Worm (Caenorhabditis elegans) whole organism, L4 larva: ENCODE data around the gene mrps-11.

ENCODE experiments used
- F26F4.8 ChIP-seq: fragments of 200-800 bp; sonication (Bioruptor generic); conservative IDR thresholded peaks from 2 replicates; pipeline ENCODE4 v1.3.6; 2022; ENCODE audit warnings: missing genetic modification characterization, missing compliant biosample characterization
- F37D6.2 ChIP-seq: sonication (generic microtip); optimal IDR thresholded peaks from 2 replicates; lab custom pipeline; 2016; ENCODE audit warnings: mild to moderate bottlenecking, missing genetic modification characterization, missing compliant biosample characterization
- F44E2.7 ChIP-seq: fragments of 200-800 bp; sonication (Bioruptor generic); IDR thresholded peaks from 2 replicates; pipeline ENCODE4 v2.1.2; 2022; ENCODE audit warnings: missing genetic modification characterization, missing compliant biosample characterization
- ZK337.2 ChIP-seq: fragments of 200-800 bp; sonication (Bioruptor generic); IDR thresholded peaks from 2 replicates; pipeline ENCODE4 v1.3.6; 2022; ENCODE audit warnings: missing genetic modification reagents, missing genetic modification characterization, missing compliant biosample characterization
- ama-1 ChIP-seq: fragments of 150-350 bp; optimal IDR thresholded peaks from 2 replicates; lab custom pipeline; 2014; ENCODE audit warnings: inconsistent platforms, mixed read lengths
- ceh-28 ChIP-seq: fragments of 150-350 bp; optimal IDR thresholded peaks from 2 replicates; lab custom pipeline; 2014; ENCODE audit warnings: missing biosample characterization, missing genetic modification reagents, missing genetic modification characterization
- ceh-62 ChIP-seq: sonication (generic microtip); optimal IDR thresholded peaks from 2 replicates; lab custom pipeline; 2017; ENCODE audit warnings: missing biosample characterization, missing genetic modification characterization
- ces-1 ChIP-seq: fragments of 150-350 bp; sonication (generic microtip); optimal IDR thresholded peaks from 4 replicates; lab custom pipeline; 2014; ENCODE audit warnings: missing biosample characterization, missing genetic modification reagents, missing genetic modification characterization
- cey-2 ChIP-seq: sonication (generic microtip); optimal IDR thresholded peaks from 3 replicates; lab custom pipeline; 2017; ENCODE audit warnings: missing genetic modification characterization, mild to moderate bottlenecking, missing compliant biosample characterization, antibody characterized with exemption, borderline replicate concordance; ENCODE audit not compliant: insufficient read depth
- ctbp-1 ChIP-seq: fragments of 200-800 bp; sonication (Bioruptor generic); IDR thresholded peaks from 2 replicates; pipeline ENCODE4 v1.3.6; 2022; ENCODE audit warnings: missing genetic modification reagents, missing genetic modification characterization, missing compliant biosample characterization
- daf-16 ChIP-seq, 3 experiments: sonication (generic microtip); optimal IDR thresholded peaks; 2 replicates each; lab custom pipeline; 2016 to 2017; ENCODE audit warnings: missing genetic modification characterization in 3 of 3, missing genetic modification reagents in 3 of 3, mild to moderate bottlenecking in 2 of 3, missing compliant biosample characterization in 2 of 3, missing biosample characterization in 1 of 3, moderate library complexity in 1 of 3
- daf-19 ChIP-seq: fragments of 200-800 bp; sonication (Bioruptor generic); conservative IDR thresholded peaks from 2 replicates; pipeline ENCODE4 v1.3.6; 2022; ENCODE audit warnings: missing genetic modification characterization, missing compliant biosample characterization
- dmd-6 ChIP-seq: fragments of 200-800 bp; sonication (Bioruptor generic); IDR thresholded peaks from 2 replicates; pipeline ENCODE4 v1.3.6; 2022; ENCODE audit warnings: missing genetic modification reagents, missing genetic modification characterization, missing compliant biosample characterization
- dmd-8 ChIP-seq: fragments of 200-800 bp; sonication (Bioruptor generic); IDR thresholded peaks from 2 replicates; pipeline ENCODE4 v1.3.6; 2022; ENCODE audit warnings: missing genetic modification characterization, missing compliant biosample characterization
- dmd-9 ChIP-seq: fragments of 200-800 bp; sonication (Bioruptor generic); IDR thresholded peaks from 2 replicates; pipeline ENCODE4 v1.3.6; 2022; ENCODE audit warnings: missing genetic modification reagents, missing genetic modification characterization, missing compliant biosample characterization
- duxl-1 ChIP-seq: sonication (generic microtip); optimal IDR thresholded peaks from 2 replicates; lab custom pipeline; 2016; ENCODE audit warnings: mild to moderate bottlenecking, missing genetic modification characterization, moderate library complexity, missing compliant biosample characterization; ENCODE audit not compliant: poor library complexity
- dve-1 ChIP-seq: sonication (generic microtip); optimal IDR thresholded peaks from 2 replicates; lab custom pipeline; 2017; ENCODE audit warnings: antibody characterized with exemption, mild to moderate bottlenecking, missing genetic modification characterization, missing compliant biosample characterization; ENCODE audit not compliant: insufficient read depth
- egl-43 ChIP-seq: fragments of 200-800 bp; sonication (Bioruptor generic); IDR thresholded peaks from 2 replicates; pipeline ENCODE4 v1.3.6; 2022; ENCODE audit warnings: missing genetic modification reagents, missing genetic modification characterization, missing compliant biosample characterization
- fkh-10 ChIP-seq: fragments of 150-350 bp; optimal IDR thresholded peaks from 2 replicates; lab custom pipeline; 2014; ENCODE audit warnings: missing biosample characterization, missing genetic modification reagents, missing genetic modification characterization
- hlh-11 ChIP-seq: fragments of 200-800 bp; sonication (Bioruptor generic); optimal IDR thresholded peaks from 2 replicates; lab custom pipeline; 2018; ENCODE audit warnings: mild to moderate bottlenecking, missing genetic modification characterization, missing compliant biosample characterization
- hlh-30 ChIP-seq: sonication (generic microtip); optimal IDR thresholded peaks from 2 replicates; lab custom pipeline; 2017; ENCODE audit warnings: antibody characterized with exemption, mild to moderate bottlenecking, missing genetic modification characterization, missing compliant biosample characterization; ENCODE audit not compliant: insufficient read depth
- hmg-1.1 ChIP-seq: fragments of 200-800 bp; sonication (Bioruptor generic); IDR thresholded peaks from 2 replicates; pipeline ENCODE4 v1.3.6; 2022; ENCODE audit warnings: missing genetic modification reagents, missing genetic modification characterization, missing compliant biosample characterization
- jun-1 ChIP-seq: fragments of 150-350 bp; optimal IDR thresholded peaks from 2 replicates; lab custom pipeline; 2014; ENCODE audit warnings: missing biosample characterization, missing genetic modification reagents, missing genetic modification characterization
- lin-13 ChIP-seq: fragments of 150-350 bp; optimal IDR thresholded peaks from 2 replicates; lab custom pipeline; 2014; ENCODE audit warnings: missing biosample characterization, missing genetic modification reagents, missing genetic modification characterization
- lin-15B ChIP-seq: fragments of 150-350 bp; sonication (generic microtip); optimal IDR thresholded peaks from 3 replicates; lab custom pipeline; 2014; ENCODE audit warnings: missing biosample characterization, missing genetic modification characterization
- lin-38 ChIP-seq: fragments of 200-800 bp; sonication (Bioruptor generic); IDR thresholded peaks from 2 replicates; pipeline ENCODE4 v1.3.6; 2022; ENCODE audit warnings: missing genetic modification reagents, missing genetic modification characterization, missing compliant biosample characterization
- lin-39 ChIP-seq: fragments of 150-350 bp; optimal IDR thresholded peaks from 2 replicates; lab custom pipeline; 2014; ENCODE audit warnings: missing biosample characterization, missing genetic modification reagents, missing genetic modification characterization
- lsy-2 ChIP-seq, 2 experiments: fragments of 150-350 bp in 1 of 2; sonication (generic microtip) in 1 of 2; optimal IDR thresholded peaks; 2 replicates each; lab custom pipeline; 2014 to 2017; ENCODE audit warnings: missing biosample characterization in 2 of 2, missing genetic modification characterization in 2 of 2
- madf-5 ChIP-seq, 2 experiments: fragments of 200-800 bp; sonication (Bioruptor generic); IDR thresholded peaks; 2 replicates each; pipeline ENCODE4 v1.3.6; 2022; ENCODE audit warnings: missing compliant biosample characterization in 2 of 2, missing genetic modification characterization in 2 of 2
- madf-9 ChIP-seq: fragments of 200-800 bp; sonication (Bioruptor generic); conservative IDR thresholded peaks from 2 replicates; pipeline ENCODE4 v1.3.6; 2022; ENCODE audit warnings: missing genetic modification reagents, missing genetic modification characterization, missing compliant biosample characterization
- mdl-1 ChIP-seq, 2 experiments: fragments of 150-350 bp in 1 of 2; sonication (generic microtip) in 1 of 2; optimal IDR thresholded peaks; 2 replicates each; lab custom pipeline; 2014 to 2017; ENCODE audit warnings: missing biosample characterization in 2 of 2, missing genetic modification characterization in 2 of 2
- mep-1 ChIP-seq: fragments of 150-350 bp; sonication (generic microtip); optimal IDR thresholded peaks from 3 replicates; lab custom pipeline; 2014; ENCODE audit warnings: missing biosample characterization, missing genetic modification characterization
- mes-2 ChIP-seq: sonication (generic microtip); optimal IDR thresholded peaks from 2 replicates; lab custom pipeline; 2016; ENCODE audit warnings: missing genotype, mild to moderate bottlenecking, missing genetic modification characterization, missing compliant biosample characterization; ENCODE audit not compliant: poor library complexity, severe bottlenecking
- mxl-2 ChIP-seq: fragments of 200-800 bp; sonication (Bioruptor generic); conservative IDR thresholded peaks from 2 replicates; pipeline ENCODE4 v1.3.6; 2022; ENCODE audit warnings: missing genetic modification reagents, missing genetic modification characterization, missing compliant biosample characterization
- nhr-11 ChIP-seq: fragments of 150-350 bp; optimal IDR thresholded peaks from 2 replicates; lab custom pipeline; 2014; ENCODE audit warnings: missing biosample characterization, missing genetic modification characterization
- nhr-237 ChIP-seq: sonication (generic microtip); optimal IDR thresholded peaks from 2 replicates; lab custom pipeline; 2017; ENCODE audit warnings: missing biosample characterization, missing genetic modification characterization
- nhr-28 ChIP-seq: fragments of 150-350 bp; optimal IDR thresholded peaks from 2 replicates; lab custom pipeline; 2014; ENCODE audit warnings: missing biosample characterization, missing genetic modification characterization
- nhr-42 ChIP-seq: fragments of 200-800 bp; sonication (Bioruptor generic); IDR thresholded peaks from 2 replicates; pipeline ENCODE4 v1.3.6; 2022; ENCODE audit warnings: missing genetic modification characterization, missing compliant biosample characterization
- nhr-6 ChIP-seq: fragments of 150-350 bp; optimal IDR thresholded peaks from 2 replicates; lab custom pipeline; 2014; ENCODE audit warnings: missing biosample characterization, missing genetic modification characterization
- nhr-77 ChIP-seq: fragments of 150-350 bp; optimal IDR thresholded peaks from 2 replicates; lab custom pipeline; 2014; ENCODE audit warnings: missing biosample characterization, missing genetic modification characterization
- rbr-2 ChIP-seq: sonication (generic microtip); optimal IDR thresholded peaks from 2 replicates; lab custom pipeline; 2016; ENCODE audit warnings: missing genotype, missing genetic modification characterization, missing compliant biosample characterization
- saeg-2 ChIP-seq: fragments of 200-800 bp; sonication (Bioruptor generic); IDR thresholded peaks from 2 replicates; pipeline ENCODE4 v1.3.6; 2022; ENCODE audit warnings: missing genetic modification reagents, missing genetic modification characterization, missing compliant biosample characterization
- sdz-12 ChIP-seq: fragments of 200-800 bp; sonication (Bioruptor generic); optimal IDR thresholded peaks from 2 replicates; lab custom pipeline; 2018; ENCODE audit warnings: mild to moderate bottlenecking, missing genetic modification characterization, missing compliant biosample characterization
- snpc-1.2 ChIP-seq: fragments of 200-800 bp; sonication (Bioruptor generic); IDR thresholded peaks from 2 replicates; pipeline ENCODE4 v1.3.6; 2022; ENCODE audit warnings: missing genetic modification reagents, missing genetic modification characterization, missing compliant biosample characterization
- tag-97 ChIP-seq: fragments of 200-800 bp; sonication (Bioruptor generic); IDR thresholded peaks from 2 replicates; pipeline ENCODE4 v1.3.6; 2022; ENCODE audit warnings: missing genetic modification characterization, missing compliant biosample characterization
- zip-2 ChIP-seq: fragments of 150-350 bp; optimal IDR thresholded peaks from 2 replicates; lab custom pipeline; 2014; ENCODE audit warnings: missing biosample characterization, missing genetic modification characterization
- ztf-7 ChIP-seq: fragments of 150-350 bp; optimal IDR thresholded peaks from 2 replicates; lab custom pipeline; 2014; ENCODE audit warnings: missing biosample characterization, missing genetic modification characterization

mrps-11 gene

DNA sequence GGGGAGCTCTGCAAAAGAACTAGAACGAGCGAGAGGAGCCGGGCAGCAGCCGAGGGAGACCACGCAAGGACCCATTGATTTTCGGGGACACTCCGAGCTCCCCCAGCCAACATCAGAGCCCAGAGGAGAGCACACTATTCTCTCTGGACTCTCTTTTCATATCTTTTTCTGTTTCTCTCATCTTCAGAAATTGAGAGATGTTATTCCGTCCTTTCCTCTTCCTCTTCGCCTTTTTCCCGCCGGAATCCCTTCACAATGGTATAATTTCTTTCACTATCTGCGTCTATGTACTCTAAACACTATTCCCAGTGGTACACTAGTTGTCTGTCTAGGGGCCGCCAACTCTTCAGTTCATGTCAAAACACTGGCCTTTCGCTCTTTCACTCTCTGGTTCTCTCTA lies 29.0 kb downstream of the mrps-11 start (continued):
- peak; percentile 39 for TF ChIP-seq mes-2
- TF ChIP-seq ceh-28: peak; percentile 31
- TF ChIP-seq lin-13 (GFP tag; lab: Kevin White, UChicago): no peak
- TF ChIP-seq F37D6.2: peak; percentile 67
- TF ChIP-seq dmd-6 (GFP tag; lab: Robert Waterston, UW): peak; percentile 60
- peak; percentile 71 for TF ChIP-seq egl-43 (GFP tag; lab: Robert Waterston, UW)
- TF ChIP-seq ces-1 (GFP tag; lab: Kevin White, UChicago): peak; percentile 72
- TF ChIP-seq nhr-6 (tag; lab: Kevin White, UChicago): peak; percentile 50
- TF ChIP-seq fkh-10: peak; percentile 94
- TF ChIP-seq ceh-62 (tag; lab: Kevin White, UChicago): no peak
- no peak for TF ChIP-seq mxl-2 (GFP tag; lab: Robert Waterston, UW)
- TF ChIP-seq ama-1 (lab: Kevin White, UChicago): no peak
- no peak for TF ChIP-seq lin-38 (GFP tag; lab: Robert Waterston, UW)
- TF ChIP-seq hlh-30: peak; percentile 37
- no peak for TF ChIP-seq nhr-77 (tag; lab: Kevin White, UChicago)
- peak; percentile 92 for TF ChIP-seq rbr-2 (tag; lab: Kevin White, UChicago)
- no peak for TF ChIP-seq jun-1 (tag; lab: Kevin White, UChicago)
- no peak for TF ChIP-seq madf-9
- 0 out of 2 replicates have a peak, but pooled peaks have one; percentile 36 for TF ChIP-seq dmd-8
- TF ChIP-seq nhr-11 (tag; lab: Kevin White, UChicago): peak; percentile 80
- TF ChIP-seq F44E2.7: no peak
- no peak for TF ChIP-seq ztf-7 (tag; lab: Kevin White, UChicago)

DNA sequence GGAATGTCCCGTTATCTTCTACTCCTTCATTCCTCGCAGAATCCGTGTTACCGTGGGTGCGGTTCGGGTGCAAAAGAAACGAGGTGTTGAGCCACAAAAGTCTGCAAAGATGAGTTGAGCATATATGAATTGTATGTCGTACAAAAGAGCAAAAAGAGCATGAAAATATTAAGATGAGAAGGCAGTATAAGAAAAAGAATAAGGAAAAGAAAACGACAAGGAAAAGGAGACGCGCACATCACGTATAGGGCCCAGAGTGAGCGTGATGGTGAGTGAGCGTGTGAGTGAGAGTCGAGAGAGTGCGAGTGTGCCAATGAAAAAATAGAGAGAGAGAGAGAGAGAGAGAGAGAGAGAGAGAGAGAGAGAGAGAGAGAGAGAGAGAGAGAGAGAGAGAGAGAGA lies 31.5 kb downstream of the mrps-11 start, which contains the start of gene egl-10:
Gene egl-10 (minus strand): TSS at position 101 of the 400 bp plus-strand sequence.
- no peak for TF ChIP-seq rbr-2 (tag; lab: Kevin White, UChicago)
- no peak for TF ChIP-seq dmd-8
- no peak for TF ChIP-seq tag-97 (GFP tag; lab: Robert Waterston, UW)
- no peak for TF ChIP-seq snpc-1.2 (GFP tag; lab: Robert Waterston, UW)
- peak; percentile 19 for TF ChIP-seq dve-1 (tag; lab: Kevin White, UChicago)
- peak; percentile 11 for TF ChIP-seq hlh-30
- peak; percentile 50 for TF ChIP-seq mes-2
- TF ChIP-seq saeg-2: no peak
- no peak for TF ChIP-seq egl-43 (GFP tag; lab: Robert Waterston, UW)
- TF ChIP-seq ztf-7 (tag; lab: Kevin White, UChicago): no peak
- TF ChIP-seq daf-19 (GFP tag; lab: Robert Waterston, UW): no peak
- peak; percentile 11 for TF ChIP-seq nhr-6 (tag; lab: Kevin White, UChicago)
- TF ChIP-seq cey-2: no peak
- TF ChIP-seq nhr-237: no peak
- TF ChIP-seq ctbp-1: no peak
- no peak for TF ChIP-seq zip-2 (tag; lab: Kevin White, UChicago)
- TF ChIP-seq ceh-62 (tag; lab: Kevin White, UChicago): no peak
- TF ChIP-seq dmd-9 (GFP tag; lab: Robert Waterston, UW): no peak
- TF ChIP-seq nhr-42 (GFP tag; lab: Robert Waterston, UW): no peak
- TF ChIP-seq hmg-1.1 (GFP tag; lab: Robert Waterston, UW): 0 out of 2 replicates have a peak, but pooled peaks have one; percentile 21
- no peak for TF ChIP-seq sdz-12 (GFP tag; lab: Kevin White, UChicago)

DNA sequence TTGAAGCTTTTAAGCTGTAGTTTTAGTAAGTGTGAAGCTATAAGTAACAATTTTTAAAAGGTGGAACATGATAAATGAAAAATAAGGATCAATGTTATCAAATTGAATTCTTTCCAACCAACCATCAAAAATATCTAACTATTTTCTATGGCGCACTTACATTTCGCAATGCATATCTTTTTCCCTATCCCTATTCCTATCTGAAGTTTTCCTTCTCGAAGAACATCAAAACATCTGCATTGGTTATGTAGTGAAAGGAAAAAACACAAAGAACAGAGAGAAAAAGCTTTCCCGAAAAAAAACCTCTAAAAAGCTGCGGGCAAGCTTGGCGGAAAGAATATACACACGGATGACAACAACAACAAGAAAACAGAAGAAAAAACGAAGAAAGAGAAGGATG lies 33.8 kb downstream of the mrps-11 start:
- TF ChIP-seq mep-1 (tag; lab: Kevin White, UChicago) (peak; percentile 25), lin-39 (no peak), daf-16 (GFP tag; optimal IDR thresholded peaks at IDR 0.05; lab: Kevin White, UChicago) (peak in 1 of 2 experiments; percentile 59), daf-16 (tag; optimal IDR thresholded peaks at IDR 0.05; lab: Kevin White, UChicago) (no peak), lin-13 (GFP tag; lab: Kevin White, UChicago) (no peak), nhr-28 (tag; lab: Kevin White, UChicago) (no peak), mdl-1 (tag; optimal IDR thresholded peaks at IDR 0.05; lab: Kevin White, UChicago) (peak in 1 of 2 experiments; percentile 32), fkh-10 (no peak), jun-1 (tag; lab: Kevin White, UChicago) (no peak), ZK337.2 (GFP tag; lab: Robert Waterston, UW) (no peak), nhr-77 (tag; lab: Kevin White, UChicago) (no peak), lin-15B (no peak), hlh-11 (peak; percentile 1), ceh-28 (no peak), F26F4.8 (GFP tag; lab: Robert Waterston, UW) (no peak), lsy-2 (tag; optimal IDR thresholded peaks at IDR 0.05; lab: Kevin White, UChicago) (peak in 1 of 2 experiments; percentile 36), duxl-1 (tag; lab: Kevin White, UChicago) (no peak), madf-9 (no peak), madf-5 (GFP tag; IDR thresholded peaks at IDR 0.05; lab: Robert Waterston, UW) (no peak), zip-2 (tag; lab: Kevin White, UChicago) (no peak), rbr-2 (tag; lab: Kevin White, UChicago) (no peak), tag-97 (GFP tag; lab: Robert Waterston, UW) (no peak)
